Worm (Caenorhabditis elegans) whole organism, L4 larva: ENCODE measurements around the gene nhr-51.
"Not testable (repeated sequence)": the region's sequence is repeated elsewhere in the genome, so short reads cannot be mapped to it uniquely, and the experiment has no call there.

Experiments
- F44E2.7 ChIP-seq: fragments of 200-800 bp; sonication (Bioruptor generic); IDR thresholded peaks from 2 replicates; pipeline ENCODE4 v2.1.2; 2022; ENCODE audit warnings: missing genetic modification characterization, missing compliant biosample characterization
- R02D3.7 ChIP-seq: fragments of 150-350 bp; sonication (generic microtip); optimal IDR thresholded peaks from 3 replicates; lab custom pipeline; 2014; ENCODE audit warnings: missing biosample characterization, missing genetic modification characterization
- T20F7.1 ChIP-seq: fragments of 200-800 bp; sonication (Bioruptor generic); optimal IDR thresholded peaks from 2 replicates; lab custom pipeline; 2018; ENCODE audit warnings: mild to moderate bottlenecking, missing genetic modification characterization, missing compliant biosample characterization
- Y5F2A.4 ChIP-seq: fragments of 200-800 bp; sonication (Bioruptor generic); optimal IDR thresholded peaks from 2 replicates; lab custom pipeline; 2018; ENCODE audit warnings: mild to moderate bottlenecking, missing genetic modification characterization, missing compliant biosample characterization
- ZK337.2 ChIP-seq: fragments of 200-800 bp; sonication (Bioruptor generic); IDR thresholded peaks from 2 replicates; pipeline ENCODE4 v1.3.6; 2022; ENCODE audit warnings: missing genetic modification reagents, missing genetic modification characterization, missing compliant biosample characterization
- attf-4 ChIP-seq: sonication (generic microtip); optimal IDR thresholded peaks from 3 replicates; lab custom pipeline; 2017; ENCODE audit warnings: missing biosample characterization, missing genetic modification characterization
- ceh-62 ChIP-seq: sonication (generic microtip); optimal IDR thresholded peaks from 2 replicates; lab custom pipeline; 2017; ENCODE audit warnings: missing biosample characterization, missing genetic modification characterization
- ceh-82 ChIP-seq: sonication (generic microtip); optimal IDR thresholded peaks from 2 replicates; lab custom pipeline; 2017; ENCODE audit warnings: missing biosample characterization, missing genetic modification characterization
- daf-8 ChIP-seq: fragments of 200-800 bp; sonication (Bioruptor generic); IDR thresholded peaks from 2 replicates; pipeline ENCODE4 v1.3.6; 2022; ENCODE audit warnings: missing genetic modification characterization, missing compliant biosample characterization
- dmd-6 ChIP-seq: fragments of 200-800 bp; sonication (Bioruptor generic); IDR thresholded peaks from 2 replicates; pipeline ENCODE4 v1.3.6; 2022; ENCODE audit warnings: missing genetic modification reagents, missing genetic modification characterization, missing compliant biosample characterization
- dmd-8 ChIP-seq: fragments of 200-800 bp; sonication (Bioruptor generic); IDR thresholded peaks from 2 replicates; pipeline ENCODE4 v1.3.6; 2022; ENCODE audit warnings: missing genetic modification characterization, missing compliant biosample characterization
- dmd-9 ChIP-seq: fragments of 200-800 bp; sonication (Bioruptor generic); IDR thresholded peaks from 2 replicates; pipeline ENCODE4 v1.3.6; 2022; ENCODE audit warnings: missing genetic modification reagents, missing genetic modification characterization, missing compliant biosample characterization
- dve-1 ChIP-seq: sonication (generic microtip); optimal IDR thresholded peaks from 2 replicates; lab custom pipeline; 2017; ENCODE audit warnings: antibody characterized with exemption, mild to moderate bottlenecking, missing genetic modification characterization, missing compliant biosample characterization; ENCODE audit not compliant: insufficient read depth
- egl-27 ChIP-seq: sonication (generic microtip); optimal IDR thresholded peaks from 3 replicates; lab custom pipeline; 2017; ENCODE audit warnings: missing biosample characterization, missing genetic modification reagents, missing genetic modification characterization
- hlh-11 ChIP-seq: fragments of 200-800 bp; sonication (Bioruptor generic); optimal IDR thresholded peaks from 2 replicates; lab custom pipeline; 2018; ENCODE audit warnings: mild to moderate bottlenecking, missing genetic modification characterization, missing compliant biosample characterization
- hmg-1.1 ChIP-seq: fragments of 200-800 bp; sonication (Bioruptor generic); IDR thresholded peaks from 2 replicates; pipeline ENCODE4 v1.3.6; 2022; ENCODE audit warnings: missing genetic modification reagents, missing genetic modification characterization, missing compliant biosample characterization
- jun-1 ChIP-seq: fragments of 150-350 bp; optimal IDR thresholded peaks from 2 replicates; lab custom pipeline; 2014; ENCODE audit warnings: missing biosample characterization, missing genetic modification reagents, missing genetic modification characterization
- lim-7 ChIP-seq: fragments of 200-800 bp; sonication (Bioruptor generic); IDR thresholded peaks from 2 replicates; pipeline ENCODE4 v1.3.6; 2022; ENCODE audit warnings: missing genetic modification characterization, missing compliant biosample characterization
- lin-1 ChIP-seq: fragments of 200-800 bp; sonication (Bioruptor generic); IDR thresholded peaks from 2 replicates; pipeline ENCODE4 v1.3.6; 2022; ENCODE audit warnings: missing genetic modification reagents, missing genetic modification characterization, missing compliant biosample characterization
- lin-29 ChIP-seq: fragments of 200-800 bp; sonication (Bioruptor generic); IDR thresholded peaks from 2 replicates; pipeline ENCODE4 v1.3.6; 2022; ENCODE audit warnings: missing genetic modification reagents, missing genetic modification characterization, missing compliant biosample characterization
- lin-38 ChIP-seq: fragments of 200-800 bp; sonication (Bioruptor generic); IDR thresholded peaks from 2 replicates; pipeline ENCODE4 v1.3.6; 2022; ENCODE audit warnings: missing genetic modification reagents, missing genetic modification characterization, missing compliant biosample characterization
- madf-5 ChIP-seq, 2 experiments: fragments of 200-800 bp; sonication (Bioruptor generic); IDR thresholded peaks; 2 replicates each; pipeline ENCODE4 v1.3.6; 2022; ENCODE audit warnings: missing compliant biosample characterization in 2 of 2, missing genetic modification characterization in 2 of 2
- mdl-1 ChIP-seq, 2 experiments: fragments of 150-350 bp in 1 of 2; sonication (generic microtip) in 1 of 2; optimal IDR thresholded peaks; 2 replicates each; lab custom pipeline; 2014 to 2017; ENCODE audit warnings: missing biosample characterization in 2 of 2, missing genetic modification characterization in 2 of 2
- mdt-29 ChIP-seq: fragments of 200-800 bp; sonication (Bioruptor generic); IDR thresholded peaks from 2 replicates; pipeline ENCODE4 v1.3.6; 2022; ENCODE audit warnings: missing genetic modification reagents, missing genetic modification characterization, missing compliant biosample characterization
- mes-2 ChIP-seq: sonication (generic microtip); optimal IDR thresholded peaks from 2 replicates; lab custom pipeline; 2016; ENCODE audit warnings: missing genotype, mild to moderate bottlenecking, missing genetic modification characterization, missing compliant biosample characterization; ENCODE audit not compliant: poor library complexity, severe bottlenecking
- mxl-3 ChIP-seq: fragments of 200-800 bp; sonication (Bioruptor generic); optimal IDR thresholded peaks from 2 replicates; lab custom pipeline; 2018; ENCODE audit warnings: mild to moderate bottlenecking, missing genetic modification characterization, missing compliant biosample characterization
- nhr-10 ChIP-seq: fragments of 150-350 bp; optimal IDR thresholded peaks from 2 replicates; lab custom pipeline; 2014; ENCODE audit warnings: missing biosample characterization, missing genetic modification characterization
- nhr-111 ChIP-seq: fragments of 200-800 bp; sonication (Bioruptor generic); optimal IDR thresholded peaks from 2 replicates; lab custom pipeline; 2018; ENCODE audit warnings: mild to moderate bottlenecking, missing genetic modification characterization, missing compliant biosample characterization
- nhr-25 ChIP-seq: sonication (generic microtip); optimal IDR thresholded peaks from 2 replicates; lab custom pipeline; 2017; ENCODE audit warnings: missing genetic modification characterization, mild to moderate bottlenecking, missing compliant biosample characterization, antibody characterized with exemption, moderate library complexity, borderline replicate concordance; ENCODE audit not compliant: insufficient read depth
- nhr-28 ChIP-seq: fragments of 150-350 bp; optimal IDR thresholded peaks from 2 replicates; lab custom pipeline; 2014; ENCODE audit warnings: missing biosample characterization, missing genetic modification characterization
- nhr-41 ChIP-seq: fragments of 200-800 bp; sonication (Bioruptor generic); IDR thresholded peaks from 2 replicates; pipeline ENCODE4 v1.3.6; 2022; ENCODE audit warnings: missing genetic modification reagents, missing genetic modification characterization, missing compliant biosample characterization
- php-3 ChIP-seq: fragments of 200-800 bp; sonication (Bioruptor generic); IDR thresholded peaks from 2 replicates; pipeline ENCODE4 v1.3.6; 2022; ENCODE audit warnings: missing genetic modification reagents, missing genetic modification characterization, missing compliant biosample characterization
- saeg-2 ChIP-seq: fragments of 200-800 bp; sonication (Bioruptor generic); IDR thresholded peaks from 2 replicates; pipeline ENCODE4 v1.3.6; 2022; ENCODE audit warnings: missing genetic modification reagents, missing genetic modification characterization, missing compliant biosample characterization
- set-16 ChIP-seq: fragments of 200-800 bp; sonication (Bioruptor generic); IDR thresholded peaks from 2 replicates; pipeline ENCODE4 v1.3.6; 2022; ENCODE audit warnings: missing genetic modification reagents, missing genetic modification characterization, missing compliant biosample characterization
- skn-1 ChIP-seq: fragments of 150-350 bp; optimal IDR thresholded peaks from 2 replicates; lab custom pipeline; 2014; ENCODE audit warnings: missing biosample characterization, missing genetic modification characterization
- snpc-1.2 ChIP-seq: fragments of 200-800 bp; sonication (Bioruptor generic); IDR thresholded peaks from 2 replicates; pipeline ENCODE4 v1.3.6; 2022; ENCODE audit warnings: missing genetic modification reagents, missing genetic modification characterization, missing compliant biosample characterization
- tag-97 ChIP-seq: fragments of 200-800 bp; sonication (Bioruptor generic); IDR thresholded peaks from 2 replicates; pipeline ENCODE4 v1.3.6; 2022; ENCODE audit warnings: missing genetic modification characterization, missing compliant biosample characterization
- tra-1 ChIP-seq: fragments of 200-800 bp; sonication (Bioruptor generic); IDR thresholded peaks from 2 replicates; pipeline ENCODE4 v1.3.6; 2022; ENCODE audit warnings: missing genetic modification reagents, missing genetic modification characterization, missing compliant biosample characterization
- unc-130 ChIP-seq: sonication (generic microtip); optimal IDR thresholded peaks from 2 replicates; lab custom pipeline; 2016; ENCODE audit warnings: missing genetic modification reagents, missing genetic modification characterization, missing compliant biosample characterization
- unc-39 ChIP-seq: sonication (generic microtip); optimal IDR thresholded peaks from 2 replicates; lab custom pipeline; 2017; ENCODE audit warnings: missing biosample characterization, missing genetic modification characterization
- unc-62 ChIP-seq, 3 experiments: fragments of 150-350 bp in 1 of 3; sonication (generic microtip); optimal IDR thresholded peaks in 2 of 3; peaks in 1 of 3; 1 replicate in 1 of 3; 2 replicates in 2 of 3; lab custom pipeline; 2014 to 2017; ENCODE audit warnings: missing biosample characterization in 3 of 3, missing genetic modification characterization in 3 of 3, missing genetic modification reagents in 3 of 3, missing genotype in 1 of 3
- zip-11 ChIP-seq: fragments of 200-800 bp; sonication (Bioruptor generic); IDR thresholded peaks from 2 replicates; pipeline ENCODE4 v1.3.6; 2022; ENCODE audit warnings: missing genetic modification characterization, missing compliant biosample characterization

Gene nhr-51

ce11 chrV:15666718-15667117, 7.1 kb upstream of the nhr-51 start (continued):
- TF ChIP-seq saeg-2 (GFP tag; lab: Robert Waterston, UW) (0 out of 2 replicates have a peak, but pooled peaks have one; percentile 27), hmg-1.1 (GFP tag; lab: Robert Waterston, UW) (no peak), nhr-41 (GFP tag; lab: Robert Waterston, UW) (no peak), T20F7.1 (GFP tag; lab: Kevin White, UChicago) (no peak), hlh-11 (tag; lab: Kevin White, UChicago) (peak; percentile 96), skn-1 (tag; lab: Kevin White, UChicago) (no peak), nhr-111 (GFP tag; lab: Kevin White, UChicago) (no peak), F44E2.7 (GFP tag; lab: Robert Waterston, UW) (no peak), ZK337.2 (GFP tag; lab: Robert Waterston, UW) (no peak), mxl-3 (peak; percentile 85), mes-2 (peak; percentile 51)

ce11 chrV:15668200-15668599, 5.6 kb upstream of the nhr-51 start, which contains the start of gene F53E4.1:
TSS of gene F53E4.1 (minus strand) at chrV:15668300.
- not testable (repeated sequence) for TF ChIP-seq nhr-28 (tag; lab: Kevin White, UChicago); R02D3.7 (tag; lab: Kevin White, UChicago); php-3

ce11 chrV:15668870-15669269, 4.9 kb upstream of the nhr-51 start, which contains the start of gene K06B4.4:
TSS of gene K06B4.4 (plus strand) at chrV:15669170.
- TF ChIP-seq saeg-2 (GFP tag; lab: Robert Waterston, UW) (no peak), zip-11 (GFP tag; lab: Robert Waterston, UW) (no peak), unc-39 (tag; lab: Kevin White, UChicago) (no peak), lin-38 (GFP tag; lab: Robert Waterston, UW) (no peak), nhr-10 (tag; lab: Kevin White, UChicago) (no peak), unc-130 (GFP tag; lab: Kevin White, UChicago) (no peak), tag-97 (GFP tag; lab: Robert Waterston, UW) (no peak), skn-1 (tag; lab: Kevin White, UChicago) (no peak), ceh-82 (tag; lab: Kevin White, UChicago) (no peak), ceh-62 (tag; lab: Kevin White, UChicago) (no peak), dmd-6 (no peak), madf-5 (GFP tag; IDR thresholded peaks at IDR 0.05; lab: Robert Waterston, UW) (no peak), attf-4 (tag; lab: Kevin White, UChicago) (no peak), nhr-41 (GFP tag; lab: Robert Waterston, UW) (no peak), jun-1 (tag; lab: Kevin White, UChicago) (no peak), nhr-25 (tag; lab: Kevin White, UChicago) (no peak), lim-7 (no peak), dmd-9 (no peak), Y5F2A.4 (GFP tag; lab: Kevin White, UChicago) (no peak), dve-1 (no peak)

- TF ChIP-seq madf-5 (GFP tag; IDR thresholded peaks at IDR 0.05; lab: Robert Waterston, UW); lin-1; snpc-1.2 (GFP tag; lab: Robert Waterston, UW): not testable (repeated sequence)
Measured at ce11 chrV:15670139-15670538, 3.7 kb upstream of the nhr-51 start, which contains the start of gene K06B4.15. TSS of gene K06B4.15 (plus strand) at chrV:15670439.

- TF ChIP-seq set-16 (GFP tag; lab: Robert Waterston, UW) (peak; percentile 55), dmd-8 (GFP tag; lab: Robert Waterston, UW) (0 out of 2 replicates have a peak, but pooled peaks have one; percentile 31), egl-27 (tag; lab: Kevin White, UChicago) (no peak), mdl-1 (tag; optimal IDR thresholded peaks at IDR 0.05; lab: Kevin White, UChicago) (no peak), T20F7.1 (GFP tag; lab: Kevin White, UChicago) (no peak), lin-29 (GFP tag; lab: Robert Waterston, UW) (no peak), daf-8 (GFP tag; lab: Robert Waterston, UW) (no peak), tra-1 (no peak), unc-62 (GFP tag; optimal IDR thresholded peaks at IDR 0.05 in 1 of 2; lab: Kevin White, UChicago) (no peak), unc-62 (tag; optimal IDR thresholded peaks at IDR 0.05; lab: Kevin White, UChicago) (no peak), mdt-29 (GFP tag; lab: Robert Waterston, UW) (no peak)
Measured at ce11 chrV:15674899-15675298, 1.1 kb downstream of the nhr-51 start.
